Worm (Caenorhabditis elegans) whole organism, young adult: ENCODE data around the gene C55A6.10.
A peak's percentile ranks its signal among the peaks of the same experiment; 100 is the strongest.

ENCODE experiments used
- F49E8.2 ChIP-seq: sonication (generic microtip); optimal IDR thresholded peaks from 3 replicates; lab custom pipeline; 2017; ENCODE audit warnings: missing genetic modification characterization, mild to moderate bottlenecking, missing compliant biosample characterization, antibody characterized with exemption, moderate library complexity; ENCODE audit not compliant: insufficient read depth
- K11D2.4 ChIP-seq: fragments of 200-800 bp; sonication (Bioruptor generic); IDR thresholded peaks from 2 replicates; pipeline ENCODE4 v1.3.6; 2022; ENCODE audit warnings: missing genetic modification reagents, missing genetic modification characterization, missing compliant biosample characterization
- efl-1 ChIP-seq: fragments of 150-350 bp; optimal IDR thresholded peaks from 2 replicates; lab custom pipeline; 2014; ENCODE audit warnings: missing biosample characterization, missing genetic modification reagents, missing genetic modification characterization
- ets-4 ChIP-seq: fragments of 200-800 bp; sonication (Bioruptor generic); optimal IDR thresholded peaks from 2 replicates; lab custom pipeline; 2018; ENCODE audit warnings: mild to moderate bottlenecking, missing genetic modification characterization, missing compliant biosample characterization
- him-1 ChIP-seq: sonication (generic microtip); optimal IDR thresholded peaks from 2 replicates; lab custom pipeline; 2016; ENCODE audit warnings: missing genotype, missing genetic modification reagents, missing genetic modification characterization, missing compliant biosample characterization
- lir-1 ChIP-seq: fragments of 200-800 bp; sonication (Bioruptor generic); conservative IDR thresholded peaks from 2 replicates; pipeline ENCODE4 v1.3.6; 2022; ENCODE audit warnings: missing genetic modification reagents, missing genetic modification characterization, missing compliant biosample characterization
- madf-3 ChIP-seq: fragments of 200-800 bp; sonication (Bioruptor generic); IDR thresholded peaks from 2 replicates; pipeline ENCODE4 v1.3.6; 2022; ENCODE audit warnings: missing genetic modification reagents, missing genetic modification characterization, missing compliant biosample characterization
- nfya-1 ChIP-seq: sonication (generic microtip); optimal IDR thresholded peaks from 2 replicates; lab custom pipeline; 2017; ENCODE audit warnings: antibody characterized with exemption, missing compliant biosample characterization, missing genetic modification characterization, borderline replicate concordance; ENCODE audit not compliant: insufficient read depth
- rec-8 ChIP-seq, 2 experiments: sonication (generic microtip); optimal IDR thresholded peaks; 2 replicates each; lab custom pipeline; 2016; ENCODE audit warnings: mild to moderate bottlenecking in 2 of 2, missing genetic modification characterization in 2 of 2, missing genetic modification reagents in 2 of 2, missing genotype in 2 of 2, missing biosample characterization in 1 of 2, missing compliant biosample characterization in 1 of 2, moderate library complexity in 1 of 2
- rpc-1 ChIP-seq, 2 experiments: fragments of 150-350 bp in 1 of 2; sonication (generic microtip) in 1 of 2; optimal IDR thresholded peaks; 2 replicates each; lab custom pipeline; 2014 to 2018; ENCODE audit warnings: missing biosample characterization in 1 of 2, missing genetic modification characterization in 1 of 2, missing genetic modification reagents in 1 of 2, missing genotype in 1 of 2
- sdz-38 ChIP-seq: sonication (generic microtip); optimal IDR thresholded peaks from 2 replicates; lab custom pipeline; 2016; ENCODE audit warnings: missing genotype, missing genetic modification characterization, missing compliant biosample characterization
- unc-130 ChIP-seq: sonication (generic microtip); optimal IDR thresholded peaks from 2 replicates; lab custom pipeline; 2016; ENCODE audit warnings: missing genetic modification reagents, missing genetic modification characterization, missing compliant biosample characterization

- TF ChIP-seq unc-130 (GFP tag; lab: Kevin White, UChicago), result no peak
- peak; percentile 38 for TF ChIP-seq ets-4 (GFP tag; lab: Kevin White, UChicago)
- no peak for TF ChIP-seq nfya-1 (tag; lab: Kevin White, UChicago)
- no peak for TF ChIP-seq rec-8 (tag; optimal IDR thresholded peaks at IDR 0.05; lab: Kevin White, UChicago)
- no peak for TF ChIP-seq him-1
- no peak for TF ChIP-seq rpc-1 (optimal IDR thresholded peaks at IDR 0.05; lab: Kevin White, UChicago)
- TF ChIP-seq rpc-1 (tag; optimal IDR thresholded peaks at IDR 0.05; lab: Kevin White, UChicago), result no peak
- no peak for TF ChIP-seq sdz-38 (tag; lab: Kevin White, UChicago)
- TF ChIP-seq lir-1 (GFP tag; lab: Robert Waterston, UW), result no peak
- TF ChIP-seq K11D2.4, result no peak
- TF ChIP-seq madf-3 (GFP tag; lab: Robert Waterston, UW), result no peak
- TF ChIP-seq F49E8.2 (tag; lab: Kevin White, UChicago), result no peak
- no peak for TF ChIP-seq efl-1
These were observed 34.9 kb upstream of the C55A6.10 start, which contains the start of gene aat-6 for ce11 chrV:11470210-11470713.
